Fruit fly (Drosophila melanogaster) whole organism, adult: ENCODE data around the gene Glos.

Experiments used
- CG11617 ChIP-seq: fragments of 200-800 bp; sonication (Bioruptor generic); optimal IDR thresholded peaks from 2 replicates; lab custom pipeline; 2017; ENCODE audit warnings: mild to moderate bottlenecking, missing biosample characterization, missing genetic modification reagents, missing genetic modification characterization
- CG14711 ChIP-seq: fragments of 200-800 bp; sonication (Bioruptor generic); optimal IDR thresholded peaks from 2 replicates; lab custom pipeline; 2018; ENCODE audit warnings: missing biosample characterization, mild to moderate bottlenecking, missing genetic modification characterization, moderate library complexity
- CG1620 ChIP-seq: fragments of 200-800 bp; sonication (Bioruptor generic); optimal IDR thresholded peaks from 2 replicates; lab custom pipeline; 2016; ENCODE audit warnings: missing biosample characterization, missing genetic modification characterization
- CG33017 ChIP-seq: fragments of 200-800 bp; sonication (Bioruptor generic); optimal IDR thresholded peaks from 2 replicates; lab custom pipeline; 2018; ENCODE audit warnings: missing biosample characterization, mild to moderate bottlenecking, missing genetic modification characterization, moderate library complexity
- CG5204 ChIP-seq: fragments of 200-800 bp; sonication (Bioruptor generic); optimal IDR thresholded peaks from 2 replicates; lab custom pipeline; 2016; ENCODE audit warnings: missing biosample characterization, missing genetic modification characterization
- CG7045 ChIP-seq: fragments of 200-800 bp; sonication (Bioruptor generic); optimal IDR thresholded peaks from 2 replicates; lab custom pipeline; 2017; ENCODE audit warnings: missing biosample characterization, mild to moderate bottlenecking, missing genetic modification characterization
- Clk ChIP-seq: fragments of 200-800 bp; sonication (Bioruptor generic); optimal IDR thresholded peaks from 2 replicates; lab custom pipeline; 2017; ENCODE audit warnings: missing biosample characterization, missing genetic modification characterization
- Mnt ChIP-seq: fragments of 200-800 bp; sonication (Bioruptor generic); optimal IDR thresholded peaks from 2 replicates; lab custom pipeline; 2016; ENCODE audit warnings: missing biosample characterization, mild to moderate bottlenecking, missing genetic modification characterization
- bab1 ChIP-seq: fragments of 200-800 bp; sonication (Bioruptor generic); optimal IDR thresholded peaks from 3 replicates; lab custom pipeline; 2019; ENCODE audit warnings: missing biosample characterization, mild to moderate bottlenecking, missing genetic modification characterization, moderate library complexity
- cic ChIP-seq: fragments of 200-800 bp; sonication (Bioruptor generic); optimal IDR thresholded peaks from 2 replicates; lab custom pipeline; 2017; ENCODE audit warnings: missing biosample characterization, mild to moderate bottlenecking, missing genetic modification characterization, moderate library complexity
- cnc ChIP-seq, 2 experiments: fragments of >200 bp; optimal IDR thresholded peaks; 2 replicates each; lab custom pipeline; 2017
- kay ChIP-seq: fragments of 200-800 bp; sonication (Bioruptor generic); peaks from one replicate; lab custom pipeline; 2016; ENCODE audit warnings: missing biosample characterization, missing genetic modification characterization, borderline replicate concordance
- ovo ChIP-seq: fragments of 200-800 bp; sonication (Bioruptor generic); optimal IDR thresholded peaks from 2 replicates; lab custom pipeline; 2016; ENCODE audit warnings: missing biosample characterization, missing genetic modification characterization
- pad ChIP-seq: fragments of 200-800 bp; sonication (Bioruptor generic); optimal IDR thresholded peaks from 3 replicates; lab custom pipeline; 2017; ENCODE audit warnings: missing biosample characterization, missing genetic modification characterization, mild to moderate bottlenecking, moderate library complexity, missing genetic modification reagents

dm6 chrX:3964965-3965420 is 28.7 kb downstream of the Glos start, which contains the start of gene lva:
- TF ChIP-seq kay (GFP tag; lab: Kevin White, UChicago) (no peak), CG1620 (GFP tag; lab: Kevin White, UChicago) (no peak), CG33017 (tag; lab: Kevin White, UChicago) (no peak), bab1 (GFP tag; lab: Kevin White, UChicago) (peak; percentile 44), Clk (GFP tag; lab: Kevin White, UChicago) (no peak), Mnt (GFP tag; lab: Kevin White, UChicago) (peak; percentile 27), ovo (GFP tag; lab: Kevin White, UChicago) (no peak), CG14711 (no peak), cnc (optimal IDR thresholded peaks at IDR 0.05; lab: Kevin White, UChicago) (no peak), pad (GFP tag; lab: Kevin White, UChicago) (peak; percentile 25), cic (GFP tag; lab: Kevin White, UChicago) (peak; percentile 31), CG5204 (GFP tag; lab: Kevin White, UChicago) (no peak), CG11617 (peak; percentile 23), CG7045 (GFP tag; lab: Kevin White, UChicago) (no peak)
